Fruit fly (Drosophila melanogaster): ENCODE results near the gene PIG-U.

The PIG-U gene

DNA sequence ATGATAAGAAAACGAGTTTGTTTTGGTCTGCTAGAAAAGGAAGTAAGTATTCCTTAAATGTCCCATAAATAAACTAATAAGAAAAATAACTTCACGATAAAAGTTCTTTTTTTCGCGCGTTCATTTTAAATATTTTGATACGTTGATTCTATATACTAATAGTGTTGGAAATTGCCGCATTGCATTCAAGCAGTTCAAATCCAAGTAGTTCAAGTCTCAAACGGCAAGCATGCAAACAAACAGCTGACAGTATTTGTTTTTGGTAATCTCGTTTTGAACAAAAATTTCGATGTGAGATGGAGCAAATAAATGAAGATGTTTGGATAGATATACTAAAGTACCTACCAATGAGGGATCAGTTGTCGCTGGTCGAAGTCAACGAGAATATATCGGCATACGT, 26.2 kb upstream of the PIG-U start, which contains the start of gene CG13088:
Gene CG13088, plus strand, starts transcription at position 247 of the 400 bp plus-strand sequence.
- TF ChIP-seq psq (optimal IDR thresholded peaks at IDR 0.05) (no peak), usp (GFP tag; optimal IDR thresholded peaks at IDR 0.05) (no peak), CG8478 (optimal IDR thresholded peaks at IDR 0.05) (no peak), pan (optimal IDR thresholded peaks at IDR 0.05) (no peak), Dll (optimal IDR thresholded peaks at IDR 0.05) (no peak), EcR (GFP tag; optimal IDR thresholded peaks at IDR 0.05) (no peak)

DNA sequence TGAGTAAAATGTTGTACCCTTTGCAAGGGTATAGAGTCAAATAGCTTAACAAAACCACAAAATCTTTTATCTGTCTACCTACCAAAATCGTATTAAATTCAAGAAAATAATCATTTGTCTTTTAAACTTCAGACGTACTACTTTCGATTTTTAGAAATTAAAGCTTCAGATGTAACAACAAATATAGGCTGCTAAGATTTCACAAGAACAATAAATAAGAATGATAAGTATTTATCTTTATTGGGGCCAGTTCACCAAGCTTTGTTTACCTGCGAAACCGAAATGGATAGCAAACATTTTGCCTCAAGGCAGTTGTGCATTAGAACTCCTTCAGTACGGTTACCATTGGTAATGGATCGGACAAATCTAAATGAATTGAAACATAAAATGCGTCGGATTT, 24.5 kb upstream of the PIG-U start, which contains the start of gene CG43400:
Gene CG43400, plus strand, starts transcription at position 301 of the 400 bp plus-strand sequence.
- TF ChIP-seq usp (GFP tag; optimal IDR thresholded peaks at IDR 0.05) (no peak), CG8478 (optimal IDR thresholded peaks at IDR 0.05) (no peak), pan (optimal IDR thresholded peaks at IDR 0.05) (no peak), Dll (optimal IDR thresholded peaks at IDR 0.05) (no peak), EcR (GFP tag; optimal IDR thresholded peaks at IDR 0.05) (no peak)

DNA sequence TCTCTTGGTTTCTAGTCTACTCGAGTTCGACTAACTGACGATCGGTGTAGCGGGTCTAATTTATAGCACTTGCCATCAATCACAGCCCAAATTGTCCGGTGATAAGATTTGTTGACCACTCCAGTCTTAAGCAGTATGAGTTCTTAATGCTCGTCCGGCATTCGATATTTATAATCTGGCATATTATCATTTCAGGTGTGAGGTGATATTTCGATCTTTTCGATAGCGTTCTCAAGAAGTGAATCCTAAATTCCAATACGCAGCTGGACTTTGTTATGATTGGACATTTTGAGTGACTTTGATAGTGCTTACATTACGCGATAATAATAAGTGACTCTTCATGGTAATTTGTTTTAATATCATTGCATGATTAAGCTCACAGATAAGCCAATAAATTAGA, 18.6 kb upstream of the PIG-U start, which contains the start of gene Bace:
Gene Bace, minus strand, starts transcription at position 39 of the 400 bp plus-strand sequence.
- no peak for TF ChIP-seq EcR (GFP tag; optimal IDR thresholded peaks at IDR 0.05)
- no peak for TF ChIP-seq pan (optimal IDR thresholded peaks at IDR 0.05)
- TF ChIP-seq usp (GFP tag; optimal IDR thresholded peaks at IDR 0.05) = no peak
- TF ChIP-seq Dll (optimal IDR thresholded peaks at IDR 0.05) = no peak
- TF ChIP-seq CG8478 (optimal IDR thresholded peaks at IDR 0.05) = no peak
- no peak for TF ChIP-seq psq (optimal IDR thresholded peaks at IDR 0.05)

DNA sequence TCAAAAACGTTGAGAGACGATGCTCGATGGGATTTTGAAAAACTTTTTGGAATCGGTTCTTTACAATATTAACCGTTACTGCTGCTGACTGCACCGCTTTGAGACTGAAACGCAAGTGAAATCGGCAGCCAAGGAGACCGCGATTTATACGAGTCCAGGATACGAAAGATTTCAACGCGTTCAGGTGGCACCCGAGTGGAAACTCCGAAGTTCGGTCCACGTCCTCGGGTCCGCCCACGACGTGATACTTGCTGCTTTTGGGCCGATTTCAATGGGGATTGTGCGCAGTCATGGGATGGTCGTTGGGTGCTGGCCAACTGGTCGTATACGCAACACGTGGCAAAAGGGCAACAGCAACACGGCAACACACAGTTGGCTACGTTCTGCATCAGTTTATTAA, 8.2 kb upstream of the PIG-U start, which contains the start of gene Dh31:
Gene Dh31, minus strand, starts transcription at position 117 of the 400 bp plus-strand sequence.
- no peak for TF ChIP-seq psq (optimal IDR thresholded peaks at IDR 0.05)
- no peak for TF ChIP-seq usp (GFP tag; optimal IDR thresholded peaks at IDR 0.05)
- TF ChIP-seq EcR (GFP tag; optimal IDR thresholded peaks at IDR 0.05) = no peak
- no peak for TF ChIP-seq pan (optimal IDR thresholded peaks at IDR 0.05)
- TF ChIP-seq Dll (optimal IDR thresholded peaks at IDR 0.05) = no peak
- no peak for TF ChIP-seq CG8478 (optimal IDR thresholded peaks at IDR 0.05)

DNA sequence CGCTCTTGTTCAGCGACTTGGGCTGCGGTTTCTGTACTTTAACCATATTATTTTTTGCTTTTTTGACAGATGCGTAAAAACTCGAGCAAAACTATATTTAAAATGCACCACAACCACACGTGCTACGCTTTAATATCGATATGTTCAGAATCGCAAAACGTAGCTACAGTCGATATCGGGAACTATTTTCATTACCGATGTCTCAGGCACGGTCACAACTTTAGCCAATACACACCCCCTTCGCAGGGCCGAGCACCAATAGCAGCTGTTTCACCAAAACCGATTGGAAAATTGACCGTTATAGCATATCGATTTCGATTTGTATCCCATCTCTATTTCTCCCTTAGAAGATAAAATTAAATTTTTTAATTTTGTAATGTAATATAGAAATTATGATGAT, 3.2 kb upstream of the PIG-U start, which contains the start of gene CG13096:
Gene CG13096, minus strand, starts transcription at position 144 of the 400 bp plus-strand sequence.
- TF ChIP-seq Dll (optimal IDR thresholded peaks at IDR 0.05) (no peak), CG8478 (optimal IDR thresholded peaks at IDR 0.05) (no peak), pan (optimal IDR thresholded peaks at IDR 0.05) (no peak), EcR (GFP tag; optimal IDR thresholded peaks at IDR 0.05) (no peak), psq (optimal IDR thresholded peaks at IDR 0.05) (no peak), usp (GFP tag; optimal IDR thresholded peaks at IDR 0.05) (no peak)

DNA sequence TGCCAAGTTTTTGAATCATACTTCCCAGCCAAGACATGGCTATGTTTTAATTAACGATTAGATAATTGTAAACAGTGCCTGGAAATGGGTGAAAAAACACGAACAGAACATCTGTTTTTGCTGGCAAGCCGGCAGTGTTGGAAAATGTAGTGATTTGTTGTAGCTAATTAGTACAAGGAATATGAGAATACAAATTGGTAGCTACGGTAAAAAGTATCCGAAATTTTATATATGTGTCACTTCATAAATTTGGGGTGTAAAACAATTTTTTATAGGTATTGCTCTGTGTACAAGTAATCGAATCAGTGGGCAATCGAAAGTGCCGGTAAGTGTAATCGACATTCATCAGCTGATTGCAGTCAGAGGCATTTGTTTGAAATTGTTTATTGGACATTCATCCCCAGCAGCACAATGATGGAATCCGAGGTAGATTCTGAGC, 2.4 kb downstream of the PIG-U start, which contains the start of the genes mRpL51 and Uba4:
Gene mRpL51, minus strand, starts transcription at position 125 of the 439 bp plus-strand sequence.
Gene Uba4, plus strand, starts transcription at position 156 of the 439 bp plus-strand sequence.
- TF ChIP-seq CG8478 (optimal IDR thresholded peaks at IDR 0.05) (no peak), pan (optimal IDR thresholded peaks at IDR 0.05) (no peak), EcR (GFP tag; optimal IDR thresholded peaks at IDR 0.05) (no peak), psq (optimal IDR thresholded peaks at IDR 0.05) (no peak), Dll (optimal IDR thresholded peaks at IDR 0.05) (no peak), usp (GFP tag; optimal IDR thresholded peaks at IDR 0.05) (no peak)

DNA sequence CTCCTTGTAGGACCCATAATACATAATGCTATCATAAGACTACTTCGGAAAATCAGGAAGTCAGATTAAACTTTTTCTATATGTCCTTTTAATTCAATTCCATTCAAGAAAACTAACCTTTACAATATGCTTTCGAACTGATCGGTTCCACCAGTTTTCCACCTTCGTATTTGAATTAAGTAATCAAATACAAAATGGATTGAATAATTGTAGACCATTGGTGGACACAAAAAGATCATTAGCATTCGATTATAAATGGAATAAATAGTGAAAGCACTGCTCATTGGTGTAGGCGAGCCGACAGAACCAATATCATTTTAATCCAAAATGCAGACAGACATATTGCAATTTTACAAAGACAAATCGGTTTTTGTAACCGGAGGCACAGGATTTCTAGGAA, 4.5 kb downstream of the PIG-U start, which contains the start of gene Sgp:
Gene Sgp, plus strand, starts transcription at position 301 of the 400 bp plus-strand sequence.
- TF ChIP-seq Dll (optimal IDR thresholded peaks at IDR 0.05) (no peak), CG8478 (optimal IDR thresholded peaks at IDR 0.05) (no peak), EcR (GFP tag; optimal IDR thresholded peaks at IDR 0.05) (no peak), pan (optimal IDR thresholded peaks at IDR 0.05) (no peak), usp (GFP tag; optimal IDR thresholded peaks at IDR 0.05) (no peak), psq (optimal IDR thresholded peaks at IDR 0.05) (no peak)

DNA sequence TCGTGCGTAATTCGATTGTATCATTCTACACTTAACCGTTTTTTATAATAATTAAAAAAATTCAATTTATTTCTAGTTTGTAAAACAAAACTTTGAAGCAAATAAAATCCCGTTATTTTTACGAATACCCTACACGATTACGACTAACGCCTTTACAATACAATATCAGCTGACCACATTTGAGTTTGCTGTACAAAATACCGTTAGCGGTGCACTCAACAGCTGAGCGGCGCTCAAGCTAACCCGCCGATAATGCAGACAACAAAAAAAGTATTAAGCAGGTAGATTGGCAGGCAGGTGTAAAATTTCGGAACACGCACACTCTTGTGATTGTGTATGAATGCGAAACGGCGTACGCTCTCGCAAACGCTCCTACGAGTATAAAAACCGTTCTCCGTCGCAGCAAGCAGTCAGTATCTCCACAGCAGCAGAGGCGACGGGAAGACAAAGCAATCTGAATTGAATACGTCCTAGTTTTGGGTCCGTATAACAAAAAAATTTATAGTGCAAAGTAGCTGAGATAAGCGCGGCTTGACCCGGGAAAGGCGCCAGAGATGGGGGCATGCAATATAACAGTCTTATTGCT, 6.9 kb downstream of the PIG-U start, which contains the start of gene Acer:
Gene Acer, plus strand, starts transcription at position 210 of the 586 bp plus-strand sequence.
- TF ChIP-seq usp (GFP tag; optimal IDR thresholded peaks at IDR 0.05) (no peak), EcR (GFP tag; optimal IDR thresholded peaks at IDR 0.05) (no peak), CG8478 (optimal IDR thresholded peaks at IDR 0.05) (no peak), Dll (optimal IDR thresholded peaks at IDR 0.05) (no peak), pan (optimal IDR thresholded peaks at IDR 0.05) (no peak), psq (optimal IDR thresholded peaks at IDR 0.05) (no peak)

DNA sequence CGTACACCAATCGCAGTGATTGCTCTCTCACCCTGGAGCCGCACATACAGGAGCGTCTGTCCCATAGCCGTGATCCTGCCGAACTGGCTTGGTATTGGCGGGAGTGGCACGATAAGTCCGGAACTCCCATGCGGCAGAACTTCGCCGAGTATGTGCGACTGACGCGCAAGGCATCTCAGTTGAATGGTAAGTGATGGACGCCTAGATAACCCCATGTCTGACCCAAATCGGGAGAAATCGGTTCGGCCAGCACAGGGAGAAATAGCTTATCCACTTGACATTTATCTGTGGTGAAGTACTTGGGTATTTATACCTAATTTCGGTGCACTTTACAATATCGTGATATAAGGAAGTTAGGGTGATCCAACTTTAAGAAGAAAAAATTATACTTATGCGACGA, 7.9 kb downstream of the PIG-U start:
- TF ChIP-seq pan (optimal IDR thresholded peaks at IDR 0.05) (no peak), CG8478 (optimal IDR thresholded peaks at IDR 0.05) (no peak), EcR (GFP tag; optimal IDR thresholded peaks at IDR 0.05) (no peak), Dll (optimal IDR thresholded peaks at IDR 0.05) (no peak), usp (GFP tag; optimal IDR thresholded peaks at IDR 0.05) (no peak), psq (optimal IDR thresholded peaks at IDR 0.05) (no peak)

DNA sequence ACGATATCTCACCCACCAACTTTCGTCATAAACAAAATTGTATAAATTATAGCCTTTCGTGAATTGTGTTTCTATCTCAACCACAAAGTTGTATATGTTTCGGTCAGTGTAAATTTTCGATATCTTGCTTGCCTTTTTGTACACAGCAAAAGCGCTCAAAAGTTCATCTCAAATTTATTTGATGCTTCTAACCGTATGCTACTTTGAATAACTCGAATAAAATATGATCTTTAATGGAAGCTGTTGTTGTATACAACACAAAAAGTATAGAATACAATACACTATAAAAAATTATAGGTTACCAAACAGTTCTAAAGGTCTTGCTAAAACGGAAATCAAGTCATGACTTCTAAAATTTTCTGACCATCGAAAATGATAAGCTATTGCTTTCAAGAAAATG, 10.1 kb downstream of the PIG-U start:
- TF ChIP-seq usp (GFP tag; optimal IDR thresholded peaks at IDR 0.05) (no peak), Dll (optimal IDR thresholded peaks at IDR 0.05) (no peak), CG8478 (optimal IDR thresholded peaks at IDR 0.05) (no peak), pan (optimal IDR thresholded peaks at IDR 0.05) (no peak), psq (optimal IDR thresholded peaks at IDR 0.05) (no peak), EcR (GFP tag; optimal IDR thresholded peaks at IDR 0.05) (no peak)

DNA sequence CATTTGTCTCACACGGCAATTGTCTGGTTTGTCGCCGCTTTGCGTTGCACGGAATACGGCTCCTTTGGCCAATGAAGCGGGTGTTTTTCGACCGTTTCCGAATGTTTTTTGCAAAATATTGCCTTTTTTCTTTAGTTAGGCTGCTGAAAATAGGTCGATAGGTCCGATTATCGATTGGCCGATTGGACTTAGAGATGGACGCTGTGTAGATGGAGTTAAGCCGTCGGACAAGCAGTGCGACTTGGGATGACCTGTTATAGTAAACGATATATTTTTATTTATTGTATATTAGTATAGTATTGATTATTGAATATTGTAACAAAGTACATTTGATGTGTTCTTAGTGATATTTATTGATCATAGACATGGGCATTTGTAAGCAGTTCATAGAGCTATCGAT, 13.4 kb downstream of the PIG-U start, which contains the start of the genes lmgA and lmgB:
Gene lmgA, minus strand, starts transcription at position 301 of the 400 bp plus-strand sequence.
Gene lmgB, minus strand, starts transcription at position 301 of the 400 bp plus-strand sequence.
- TF ChIP-seq pan (optimal IDR thresholded peaks at IDR 0.05) (no peak), usp (GFP tag; optimal IDR thresholded peaks at IDR 0.05) (no peak)

DNA sequence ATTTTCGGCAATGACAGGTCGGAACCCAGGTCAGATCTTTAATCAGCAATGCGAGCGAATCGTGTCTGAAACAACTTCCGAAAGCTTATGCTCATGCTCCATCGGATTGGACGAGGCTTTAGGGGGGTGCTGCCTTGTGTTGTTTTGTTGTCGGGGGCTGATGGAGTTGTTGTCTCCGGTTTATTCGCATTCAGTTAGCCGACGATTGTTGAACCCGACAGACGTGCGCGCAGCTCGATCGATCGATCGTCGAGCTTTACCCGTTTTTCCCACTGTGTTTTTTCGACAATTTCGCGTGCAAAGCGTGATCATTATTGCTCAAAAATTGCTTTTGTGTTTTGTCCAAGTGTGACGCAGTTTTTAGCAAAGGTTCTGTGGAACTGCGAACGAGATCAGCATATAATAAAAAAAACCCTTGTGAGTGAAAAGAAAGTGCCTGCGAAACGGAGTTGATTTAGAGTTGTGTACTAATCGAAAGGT, 14.1 kb downstream of the PIG-U start, which contains the start of gene CG17834:
Gene CG17834, plus strand, starts transcription at position 191 of the 480 bp plus-strand sequence.
- TF ChIP-seq CG8478 (optimal IDR thresholded peaks at IDR 0.05) (no peak), Dll (optimal IDR thresholded peaks at IDR 0.05) (no peak), EcR (GFP tag; optimal IDR thresholded peaks at IDR 0.05) (no peak), pan (optimal IDR thresholded peaks at IDR 0.05) (no peak), psq (optimal IDR thresholded peaks at IDR 0.05) (no peak), usp (GFP tag; optimal IDR thresholded peaks at IDR 0.05) (no peak)
